Fruit fly (Drosophila melanogaster): ENCODE results near the gene CG45067.

CG45067 gene

dm6 chr3L:3077568-3078107 is 36.6 kb downstream of the CG45067 start (continued):
- TF ChIP-seq CG11247 (GFP tag; IDR thresholded peaks at IDR 0.05) (peak; percentile 57), CG12659 (GFP tag; optimal IDR thresholded peaks at IDR 0.05) (peak; percentile 14), CG18599 (GFP tag; optimal IDR thresholded peaks at IDR 0.05) (peak; percentile 59), Fer1 (GFP tag; optimal IDR thresholded peaks at IDR 0.05) (peak; percentile 76), CG12219 (GFP tag; optimal IDR thresholded peaks at IDR 0.05) (no peak), klu (GFP tag; IDR thresholded peaks at IDR 0.05) (peak; percentile 40; the same call in 1 of the 2 replicates), CG14667 (GFP tag; IDR thresholded peaks at IDR 0.05) (no peak), CG1603 (tag; optimal IDR thresholded peaks at IDR 0.05) (peak; percentile 25), bsh (GFP tag; optimal IDR thresholded peaks at IDR 0.05) (peak in 1 of 2 experiments; percentile 87), CG10321 (GFP tag; IDR thresholded peaks at IDR 0.05) (peak; percentile 36; the same call in 1 of the 2 replicates), ftz-f1 (GFP tag; optimal IDR thresholded peaks at IDR 0.05) (peak; percentile 63), Awh (GFP tag; IDR thresholded peaks at IDR 0.05) (peak; percentile 73), zfh2 (GFP tag; optimal IDR thresholded peaks at IDR 0.05) (peak; percentile 36), slbo (GFP tag; IDR thresholded peaks at IDR 0.05) (peak; percentile 58), CG18476 (GFP tag; optimal IDR thresholded peaks at IDR 0.05) (no peak), odd (GFP tag; optimal IDR thresholded peaks at IDR 0.05) (peak; percentile 15), CG9932 (GFP tag; IDR thresholded peaks at IDR 0.05) (peak; percentile 69), pan (optimal IDR thresholded peaks at IDR 0.05) (no peak), pan (GFP tag; optimal IDR thresholded peaks at IDR 0.05 in 1 of 2, IDR thresholded peaks at IDR 0.05 in 1 of 2) (peak in 1 of 2 experiments; percentile 58), crol (GFP tag; IDR thresholded peaks at IDR 0.05) (peak; percentile 72), run (tag; optimal IDR thresholded peaks at IDR 0.05) (peak; percentile 23), CG11093 (GFP tag; IDR thresholded peaks at IDR 0.05) (no peak), HmgZ (tag; optimal IDR thresholded peaks at IDR 0.05) (peak; percentile 78), sug (tag; optimal IDR thresholded peaks at IDR 0.05) (peak; percentile 83), Doc2 (GFP tag; IDR thresholded peaks at IDR 0.05) (no peak), CG14965 (GFP tag; optimal IDR thresholded peaks at IDR 0.05; ENCODE audit: borderline replicate concordance) (no peak), z (GFP tag; IDR thresholded peaks at IDR 0.05) (0 out of 3 replicates have a peak, but pooled peaks have one; percentile 47), wek (GFP tag; optimal IDR thresholded peaks at IDR 0.05) (peak; percentile 63), Hmr (GFP tag; optimal IDR thresholded peaks at IDR 0.05) (peak; percentile 63), MTF-1 (GFP tag; optimal IDR thresholded peaks at IDR 0.05; ENCODE audit: borderline replicate concordance) (peak; percentile 44), Nf-YA (GFP tag; IDR thresholded peaks at IDR 0.05) (0 out of 2 replicates have a peak, but pooled peaks have one; percentile 10), sqz (GFP tag; optimal IDR thresholded peaks at IDR 0.05) (peak; percentile 62), CG1233 (GFP tag; optimal IDR thresholded peaks at IDR 0.05) (no peak), ERR (GFP tag; optimal IDR thresholded peaks at IDR 0.05) (peak; percentile 35), gce (GFP tag; IDR thresholded peaks at IDR 0.05) (no peak), CG16779 (GFP tag; IDR thresholded peaks at IDR 0.05) (no peak), CG11560 (tag; IDR thresholded peaks at IDR 0.05) (no peak), NfI (GFP tag; optimal IDR thresholded peaks at IDR 0.05) (peak; percentile 35), Gug (GFP tag; IDR thresholded peaks at IDR 0.05) (peak; percentile 27; the same call in 2 of the 4 replicates), exex (tag; optimal IDR thresholded peaks at IDR 0.05) (peak; percentile 63), bcd (GFP tag; optimal IDR thresholded peaks at IDR 0.05) (no peak), fd3F (GFP tag; optimal IDR thresholded peaks at IDR 0.05) (no peak), gsb (GFP tag; IDR thresholded peaks at IDR 0.05) (no peak), tio (GFP tag; optimal IDR thresholded peaks at IDR 0.05) (no peak), CG6813 (GFP tag; optimal IDR thresholded peaks at IDR 0.05) (peak; percentile 31), ind (GFP tag; optimal IDR thresholded peaks at IDR 0.05) (no peak), Pdp1 (GFP tag; optimal IDR thresholded peaks at IDR 0.05) (peak; percentile 20 to 42), CG42726 (GFP tag; IDR thresholded peaks at IDR 0.05; ENCODE audit: partially characterized antibody) (peak; percentile 19; the same call in 1 of the 2 replicates), CG14710 (tag; optimal IDR thresholded peaks at IDR 0.05) (no peak), vfl (GFP tag; optimal IDR thresholded peaks at IDR 0.05) (peak; percentile 13)

All from whole organism, embryonic.